Fruit fly (Drosophila melanogaster): ENCODE measurements around the gene CG17078.

Gene CG17078

dm6 chr2L:297480-298284 is 19.6 kb upstream of the CG17078 start, which contains the start of gene Pi3K21B (continued):
- TF ChIP-seq twi (tag; optimal IDR thresholded peaks at IDR 0.05) = peak; percentile 84
- peak; percentile 80 for TF ChIP-seq Mes4 (GFP tag; optimal IDR thresholded peaks at IDR 0.05)
- peak; percentile 77 for TF ChIP-seq klu (GFP tag; IDR thresholded peaks at IDR 0.05)
- peak; percentile 69 for TF ChIP-seq H15 (GFP tag; IDR thresholded peaks at IDR 0.05)
- peak; percentile 91 for TF ChIP-seq CG13624 (GFP tag; optimal IDR thresholded peaks at IDR 0.05)
- no peak for TF ChIP-seq oc (tag; optimal IDR thresholded peaks at IDR 0.05)
- TF ChIP-seq Ssrp (tag; optimal IDR thresholded peaks at IDR 0.05) = peak; percentile 90
- TF ChIP-seq yki (optimal IDR thresholded peaks at IDR 0.05) = no peak
- TF ChIP-seq MTF-1 (GFP tag; optimal IDR thresholded peaks at IDR 0.05; ENCODE audit: borderline replicate concordance) = peak; percentile 35
- TF ChIP-seq ham (GFP tag; IDR thresholded peaks at IDR 0.05) = peak; percentile 83
- peak; percentile 89 for TF ChIP-seq Fer3 (tag; optimal IDR thresholded peaks at IDR 0.05)
- peak; percentile 66 for TF ChIP-seq CrebB (tag; optimal IDR thresholded peaks at IDR 0.05)
- TF ChIP-seq CG17829 (tag; optimal IDR thresholded peaks at IDR 0.05) = peak; percentile 89
- peak; percentile 80 for TF ChIP-seq CG11723 (GFP tag; optimal IDR thresholded peaks at IDR 0.05)
- TF ChIP-seq Hr3 (GFP tag; optimal IDR thresholded peaks at IDR 0.05) = peak; percentile 93
- peak; percentile 62 for TF ChIP-seq CG2202 (tag; optimal IDR thresholded peaks at IDR 0.05)
- TF ChIP-seq NFAT (GFP tag; IDR thresholded peaks at IDR 0.05) = peak; percentile 86
- peak; percentile 77 for TF ChIP-seq CG4404 (GFP tag; IDR thresholded peaks at IDR 0.05)
- TF ChIP-seq CG31388 (GFP tag; optimal IDR thresholded peaks at IDR 0.05) = peak; percentile 82
- TF ChIP-seq CG10565 (GFP tag; optimal IDR thresholded peaks at IDR 0.05) = peak; percentile 77
- TF ChIP-seq kni (GFP tag; optimal IDR thresholded peaks at IDR 0.05) = peak; percentile 87
- TF ChIP-seq CG32772 (GFP tag; IDR thresholded peaks at IDR 0.05) = peak; percentile 82
- TF ChIP-seq CG16863 (GFP tag; optimal IDR thresholded peaks at IDR 0.05) = peak; percentile 86
- TF ChIP-seq Dp (GFP tag; optimal IDR thresholded peaks at IDR 0.05) = peak; percentile 87
- TF ChIP-seq CG3065 (GFP tag; optimal IDR thresholded peaks at IDR 0.05) = peak; percentile 70
- peak; percentile 33 for TF ChIP-seq Ravus (GFP tag; IDR thresholded peaks at IDR 0.05)
- TF ChIP-seq mam (GFP tag; optimal IDR thresholded peaks at IDR 0.05) = peak; percentile 96
- TF ChIP-seq sim (GFP tag; IDR thresholded peaks at IDR 0.05) = no peak
- TF ChIP-seq CG4424 (GFP tag; optimal IDR thresholded peaks at IDR 0.05) = peak; percentile 89
- TF ChIP-seq dmrt99B (tag; optimal IDR thresholded peaks at IDR 0.05) = peak; percentile 86
- peak; percentile 88 for TF ChIP-seq Ets97D (GFP tag; optimal IDR thresholded peaks at IDR 0.05)
- no peak for TF ChIP-seq h (optimal IDR thresholded peaks at IDR 0.05)
- TF ChIP-seq nmo (GFP tag; optimal IDR thresholded peaks at IDR 0.05) = peak; percentile 93
- TF ChIP-seq Usf (GFP tag; optimal IDR thresholded peaks at IDR 0.05) = peak; percentile 80
- no peak for TF ChIP-seq CG7745 (tag; optimal IDR thresholded peaks at IDR 0.05)
- TF ChIP-seq CG4730 (GFP tag; IDR thresholded peaks at IDR 0.05) = peak; percentile 58
- peak; percentile 70 for TF ChIP-seq seq (GFP tag; IDR thresholded peaks at IDR 0.05)
- TF ChIP-seq CG1233 (GFP tag; optimal IDR thresholded peaks at IDR 0.05) = peak; percentile 88
- TF ChIP-seq CG2678 (tag; optimal IDR thresholded peaks at IDR 0.05) = peak; percentile 91
- TF ChIP-seq GATAe (GFP tag; conservative IDR thresholded peaks at IDR 0.05) = no peak
- peak; percentile 60 for TF ChIP-seq Lhr (GFP tag; optimal IDR thresholded peaks at IDR 0.05)
- TF ChIP-seq Mrtf (GFP tag; IDR thresholded peaks at IDR 0.05) = no peak; the same call in none of the 3 replicates
- TF ChIP-seq dmrt11E (tag; optimal IDR thresholded peaks at IDR 0.05) = peak; percentile 88
- no peak for TF ChIP-seq CG1832 (GFP tag; optimal IDR thresholded peaks at IDR 0.05)
- TF ChIP-seq CG4360 (GFP tag; IDR thresholded peaks at IDR 0.05) = no peak
- peak; percentile 67 for TF ChIP-seq croc (GFP tag; conservative IDR thresholded peaks at IDR 0.05)
- peak; percentile 58 for TF ChIP-seq Neu2 (GFP tag; optimal IDR thresholded peaks at IDR 0.05; ENCODE audit: borderline replicate concordance)
- peak; percentile 83 for TF ChIP-seq CG15011 (GFP tag; optimal IDR thresholded peaks at IDR 0.05)
- peak; percentile 83 for TF ChIP-seq NC2β (GFP tag; optimal IDR thresholded peaks at IDR 0.05)
- TF ChIP-seq B-H1 (GFP tag; IDR thresholded peaks at IDR 0.05) = peak; percentile 74
